Worm (Caenorhabditis elegans) whole organism, mixed stage, embryonic: ENCODE results near the gene C17H11.5.

Experiments
- ceh-43 ChIP-seq: fragments of 200-800 bp; sonication (Bioruptor generic); optimal IDR thresholded peaks from 2 replicates; lab custom pipeline; 2018; ENCODE audit warnings: mild to moderate bottlenecking, missing genetic modification characterization, moderate library complexity, missing compliant biosample characterization
- ces-1 ChIP-seq: fragments of 150-350 bp; optimal IDR thresholded peaks from 2 replicates; lab custom pipeline; 2014; ENCODE audit warnings: missing biosample characterization, missing genetic modification reagents, missing genetic modification characterization
- elt-1 ChIP-seq: sonication (generic microtip); optimal IDR thresholded peaks from 2 replicates; lab custom pipeline; 2017; ENCODE audit warnings: missing genetic modification characterization, mild to moderate bottlenecking, missing compliant biosample characterization, antibody characterized with exemption, moderate library complexity, borderline replicate concordance; ENCODE audit not compliant: insufficient read depth
- elt-3 ChIP-seq: fragments of 150-350 bp; optimal IDR thresholded peaks from 2 replicates; lab custom pipeline; 2014; ENCODE audit warnings: missing biosample characterization, missing genetic modification characterization
- lsy-2 ChIP-seq: fragments of 150-350 bp; optimal IDR thresholded peaks from 2 replicates; lab custom pipeline; 2014; ENCODE audit warnings: missing biosample characterization, missing genetic modification characterization
- nhr-28 ChIP-seq: fragments of 150-350 bp; optimal IDR thresholded peaks from 2 replicates; lab custom pipeline; 2014; ENCODE audit warnings: missing biosample characterization, missing genetic modification characterization
- pha-4 ChIP-seq: fragments of 150-350 bp; optimal IDR thresholded peaks from 2 replicates; lab custom pipeline; 2018; ENCODE audit warnings: missing biosample characterization, missing genetic modification reagents, missing genetic modification characterization
- unc-120 ChIP-seq: sonication (generic microtip); optimal IDR thresholded peaks from 2 replicates; lab custom pipeline; 2017; ENCODE audit warnings: missing genetic modification characterization, missing compliant biosample characterization; ENCODE audit not compliant: poor library complexity, severe bottlenecking
- unc-39 ChIP-seq: fragments of 150-350 bp; optimal IDR thresholded peaks from 2 replicates; lab custom pipeline; 2014; ENCODE audit warnings: missing biosample characterization, missing genetic modification characterization
- unc-62 ChIP-seq: fragments of 150-350 bp; optimal IDR thresholded peaks from 2 replicates; lab custom pipeline; 2014; ENCODE audit warnings: missing biosample characterization, missing genetic modification reagents, missing genetic modification characterization

DNA sequence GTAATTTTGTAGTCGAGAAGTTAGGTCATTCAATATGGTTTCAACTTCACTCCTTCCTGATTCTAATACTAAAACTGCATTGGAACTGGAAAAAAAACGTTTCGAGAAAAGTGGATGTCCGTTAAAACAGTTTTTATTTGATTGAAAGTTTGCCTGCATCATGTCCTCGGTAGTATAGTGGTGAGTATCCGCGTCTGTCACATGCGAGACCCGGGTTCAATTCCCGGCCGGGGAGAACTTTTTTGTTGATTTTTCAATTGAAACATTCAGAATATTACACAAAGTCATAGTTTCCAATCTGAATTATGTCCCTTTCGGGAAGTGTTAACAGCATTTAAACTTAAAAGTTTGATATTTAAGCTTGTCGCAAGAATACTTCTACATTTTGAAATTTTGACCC lies 35.9 kb downstream of the C17H11.5 start:
- TF ChIP-seq nhr-28 (tag; lab: Kevin White, UChicago) = no peak
- no peak for TF ChIP-seq elt-3 (tag; lab: Kevin White, UChicago)
- TF ChIP-seq unc-62 = no peak
- no peak for TF ChIP-seq unc-120 (tag; lab: Kevin White, UChicago)
- no peak for TF ChIP-seq pha-4 (tag; lab: Kevin White, UChicago)
- TF ChIP-seq lsy-2 (tag; lab: Kevin White, UChicago) = no peak
- no peak for TF ChIP-seq ces-1 (GFP tag; lab: Kevin White, UChicago)
- no peak for TF ChIP-seq ceh-43 (GFP tag; lab: Kevin White, UChicago)
- TF ChIP-seq elt-1 (tag; lab: Kevin White, UChicago) = no peak
- no peak for TF ChIP-seq unc-39 (tag; lab: Kevin White, UChicago)
